Worm (Caenorhabditis elegans): Measurements from ENCODE around the gene F49F1.9.

F49F1.9 gene

DNA sequence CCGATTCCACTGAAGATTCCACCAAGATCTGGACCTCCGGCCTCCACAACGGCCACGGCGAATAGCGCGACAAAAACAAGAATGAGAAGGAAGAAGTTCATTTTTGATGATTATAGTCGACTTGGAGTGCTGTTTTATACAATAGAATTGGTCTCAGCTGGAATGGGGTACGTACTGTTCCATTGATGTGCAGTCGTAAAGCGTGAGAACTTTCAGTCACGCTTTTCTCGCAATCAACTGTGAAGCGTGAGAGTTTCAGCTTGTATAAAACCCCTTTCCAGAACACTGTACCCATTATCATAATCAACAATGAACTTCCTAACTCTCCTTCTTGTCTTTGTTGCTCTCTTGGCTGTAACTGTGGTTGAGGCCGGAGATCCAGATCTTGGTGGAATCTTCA is 21.7 kb downstream of the F49F1.9 start, which contains the start of the genes F49F1.4 and F49F1.2:
Gene F49F1.4 (minus strand): TSS at position 101 of the 400 bp plus-strand sequence.
Gene F49F1.2 (plus strand): TSS at position 310 of the 400 bp plus-strand sequence.
- no peak for TF ChIP-seq nhr-12 (tag; optimal IDR thresholded peaks at IDR 0.05)
- no peak for TF ChIP-seq nhr-237 (tag; optimal IDR thresholded peaks at IDR 0.05)
- TF ChIP-seq skn-1 (tag; optimal IDR thresholded peaks at IDR 0.05), result no peak
- TF ChIP-seq crh-2 (tag; optimal IDR thresholded peaks at IDR 0.05), result no peak

DNA sequence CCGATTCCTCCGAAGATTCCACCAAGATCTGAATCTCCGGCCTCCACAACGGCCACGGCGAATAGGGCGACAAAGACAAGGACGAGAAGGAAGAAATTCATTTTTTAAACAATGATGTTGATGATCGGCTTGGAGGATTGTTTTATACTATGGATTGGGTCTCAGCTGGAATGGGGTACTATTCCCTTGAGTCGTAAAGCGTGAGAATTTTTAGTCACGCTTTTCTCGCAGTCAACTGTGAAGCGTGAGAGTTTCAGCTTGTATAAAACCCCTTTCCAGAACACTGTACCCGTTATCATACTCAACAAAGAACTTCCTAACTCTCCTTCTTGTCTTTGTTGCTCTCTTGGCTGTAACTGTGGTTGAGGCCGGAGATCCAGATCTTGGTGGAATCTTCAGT is 22.8 kb downstream of the F49F1.9 start, which contains the start of gene F49F1.15:
Gene F49F1.15 (minus strand): TSS at position 101 of the 400 bp plus-strand sequence.
- TF ChIP-seq mab-5 (tag; optimal IDR thresholded peaks at IDR 0.05) (no peak), unc-62 (GFP tag; optimal IDR thresholded peaks at IDR 0.05) (no peak), peb-1 (tag; optimal IDR thresholded peaks at IDR 0.05) (no peak), lin-11 (tag; optimal IDR thresholded peaks at IDR 0.05) (no peak), unc-39 (tag; optimal IDR thresholded peaks at IDR 0.05) (no peak), elt-3 (tag; optimal IDR thresholded peaks at IDR 0.05) (no peak), ceh-82 (tag; optimal IDR thresholded peaks at IDR 0.05) (no peak), ztf-1 (GFP tag; conservative IDR thresholded peaks at IDR 0.05) (no peak), ceh-16 (tag; optimal IDR thresholded peaks at IDR 0.05) (no peak), elt-1 (tag; optimal IDR thresholded peaks at IDR 0.05) (no peak)

DNA sequence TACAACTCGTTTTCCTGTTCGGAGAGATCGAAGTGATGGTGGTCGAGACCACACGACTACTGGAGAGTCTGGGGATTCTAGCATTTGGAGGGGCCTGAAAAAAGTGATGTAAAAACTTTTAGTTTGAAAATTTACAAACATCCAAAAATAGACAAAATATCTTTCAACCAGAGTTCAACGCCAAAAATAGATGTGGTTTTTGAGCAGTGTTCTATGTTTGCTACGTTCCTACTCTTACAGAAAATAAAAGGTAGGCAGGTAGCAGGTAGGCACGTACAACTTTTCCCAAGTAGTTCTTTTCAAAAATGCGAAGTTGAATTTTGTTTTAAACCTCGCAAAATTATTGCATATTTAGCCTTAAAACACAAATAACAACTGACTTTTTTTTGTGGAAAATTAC is 25.0 kb downstream of the F49F1.9 start, which contains the start of gene F49F1.14:
Gene F49F1.14 (minus strand): TSS at position 101 of the 400 bp plus-strand sequence.
- TF ChIP-seq dmd-4 (tag; optimal IDR thresholded peaks at IDR 0.05) (no peak), nhr-10 (tag; optimal IDR thresholded peaks at IDR 0.05) (no peak), unc-62 (GFP tag; optimal IDR thresholded peaks at IDR 0.05) (no peak), nhr-25 (tag; optimal IDR thresholded peaks at IDR 0.05) (no peak), sem-4 (tag; optimal IDR thresholded peaks at IDR 0.05) (no peak), alr-1 (tag; optimal IDR thresholded peaks at IDR 0.05) (no peak), egl-27 (tag; optimal IDR thresholded peaks at IDR 0.05) (no peak), nhr-77 (tag; optimal IDR thresholded peaks at IDR 0.05) (no peak), nhr-6 (tag; optimal IDR thresholded peaks at IDR 0.05) (no peak), sma-9 (GFP tag; optimal IDR thresholded peaks at IDR 0.05) (no peak), sma-9 (tag; optimal IDR thresholded peaks at IDR 0.05) (no peak), Y55F3AM.14 (GFP tag; optimal IDR thresholded peaks at IDR 0.05) (no peak), ZK546.5 (tag; optimal IDR thresholded peaks at IDR 0.05) (no peak), nhr-12 (tag; optimal IDR thresholded peaks at IDR 0.05) (no peak), lin-13 (GFP tag; optimal IDR thresholded peaks at IDR 0.05) (no peak), R02D3.7 (tag; optimal IDR thresholded peaks at IDR 0.05) (no peak), elt-3 (tag; optimal IDR thresholded peaks at IDR 0.05) (no peak), crh-2 (tag; optimal IDR thresholded peaks at IDR 0.05) (no peak), nhr-129 (tag; optimal IDR thresholded peaks at IDR 0.05) (no peak), snpc-4 (tag; optimal IDR thresholded peaks at IDR 0.05) (no peak), ztf-1 (GFP tag; conservative IDR thresholded peaks at IDR 0.05) (no peak)

DNA sequence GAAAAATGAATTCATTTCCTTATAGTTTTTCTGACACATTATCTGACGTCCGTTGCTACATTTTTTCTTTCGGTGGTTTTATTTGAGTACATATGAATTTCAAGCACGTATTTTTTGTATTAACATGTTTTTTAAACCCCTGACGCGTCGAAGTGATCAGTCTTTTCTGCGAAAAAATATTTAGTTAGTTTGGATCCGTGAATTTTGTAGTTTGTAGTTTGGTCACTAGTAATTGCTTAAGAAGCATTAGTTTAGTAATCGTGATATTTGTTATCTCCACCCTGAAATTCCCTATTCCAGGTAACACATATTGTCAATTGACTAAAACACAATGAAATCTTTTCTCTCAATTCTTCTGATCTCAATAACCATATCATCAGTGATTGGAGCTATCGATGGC is 28.6 kb downstream of the F49F1.9 start, which contains the start of gene C35B1.7:
Gene C35B1.7 (plus strand): TSS at position 301 of the 400 bp plus-strand sequence.
- no peak for TF ChIP-seq ama-1 (optimal IDR thresholded peaks at IDR 0.05)
- no peak for TF ChIP-seq F13H6.1 (tag; optimal IDR thresholded peaks at IDR 0.05)
- no peak for TF ChIP-seq mbf-1 (tag; optimal IDR thresholded peaks at IDR 0.05)
- TF ChIP-seq aly-2 (tag; optimal IDR thresholded peaks at IDR 0.05), result no peak
- TF ChIP-seq skn-1 (tag; optimal IDR thresholded peaks at IDR 0.05), result no peak
- no peak for TF ChIP-seq nhr-23 (tag; optimal IDR thresholded peaks at IDR 0.05)
- TF ChIP-seq blmp-1 (tag; optimal IDR thresholded peaks at IDR 0.05; ENCODE audit: insufficient read depth), result no peak
- TF ChIP-seq elt-1 (tag; optimal IDR thresholded peaks at IDR 0.05), result no peak
- no peak for TF ChIP-seq nhr-21 (tag; optimal IDR thresholded peaks at IDR 0.05)
- TF ChIP-seq crh-2 (tag; optimal IDR thresholded peaks at IDR 0.05), result no peak

DNA sequence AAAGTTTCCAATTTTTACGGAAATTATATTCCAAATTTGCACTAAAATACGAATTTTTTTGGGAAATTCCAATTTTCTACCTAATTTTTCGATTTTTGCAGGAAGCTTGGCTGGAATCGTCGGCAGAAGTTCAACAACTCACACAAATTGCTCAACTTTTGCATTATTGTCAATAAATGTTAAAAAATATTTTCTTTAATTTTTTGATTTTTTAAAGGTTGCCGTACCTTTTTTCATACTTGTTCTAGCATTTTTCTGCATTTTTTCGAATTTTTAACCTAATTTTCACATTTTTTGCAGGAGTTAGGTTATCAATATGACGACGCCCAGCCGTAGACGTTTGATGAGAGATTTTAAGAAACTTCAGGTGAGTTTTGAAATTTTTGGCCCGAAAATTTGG is 34.7 kb downstream of the F49F1.9 start, which contains the start of gene ubc-1:
Gene ubc-1 (plus strand): TSS at position 301 of the 400 bp plus-strand sequence.
- TF ChIP-seq unc-39 (tag; optimal IDR thresholded peaks at IDR 0.05) (no peak), lin-11 (tag; optimal IDR thresholded peaks at IDR 0.05) (no peak), skn-1 (tag; optimal IDR thresholded peaks at IDR 0.05) (no peak), nhr-11 (tag; optimal IDR thresholded peaks at IDR 0.05) (no peak), ceh-82 (tag; optimal IDR thresholded peaks at IDR 0.05) (no peak), unc-55 (GFP tag; optimal IDR thresholded peaks at IDR 0.05) (no peak), lin-13 (GFP tag; optimal IDR thresholded peaks at IDR 0.05) (no peak), blmp-1 (tag; optimal IDR thresholded peaks at IDR 0.05; ENCODE audit: insufficient read depth) (no peak), egl-27 (tag; optimal IDR thresholded peaks at IDR 0.05) (no peak), elt-1 (tag; optimal IDR thresholded peaks at IDR 0.05) (no peak), nhr-77 (tag; optimal IDR thresholded peaks at IDR 0.05) (no peak), ztf-11 (tag; optimal IDR thresholded peaks at IDR 0.05) (no peak), peb-1 (tag; optimal IDR thresholded peaks at IDR 0.05) (no peak)
